Fruit fly (Drosophila melanogaster): ENCODE results near the gene TfIIA-L.

TfIIA-L gene

dm6 chr3R:27217465-27218059 is 33.4 kb upstream of the TfIIA-L start:
- TF ChIP-seq fd102C (GFP tag; optimal IDR thresholded peaks at IDR 0.05) (no peak), hb (GFP tag; IDR thresholded peaks at IDR 0.05; ENCODE audit: partially characterized antibody) (no peak), lola (GFP tag; optimal IDR thresholded peaks at IDR 0.05) (peak in 1 of 3 experiments; percentile 55), CG9727 (GFP tag; optimal IDR thresholded peaks at IDR 0.05) (no peak), seq (GFP tag; IDR thresholded peaks at IDR 0.05) (no peak), CG13775 (GFP tag; optimal IDR thresholded peaks at IDR 0.05) (no peak), CG18262 (tag; optimal IDR thresholded peaks at IDR 0.05) (peak; percentile 47), row (GFP tag; IDR thresholded peaks at IDR 0.05) (peak; percentile 46; the same call in 2 of the 3 replicates), Meics (GFP tag; optimal IDR thresholded peaks at IDR 0.05) (no peak), da (GFP tag; optimal IDR thresholded peaks at IDR 0.05) (no peak), pnt (GFP tag; optimal IDR thresholded peaks at IDR 0.05) (no peak), Jarid2 (GFP tag; optimal IDR thresholded peaks at IDR 0.05) (no peak), fd96Cb (tag; optimal IDR thresholded peaks at IDR 0.05) (peak; percentile 20), h (optimal IDR thresholded peaks at IDR 0.05) (no peak), D19A (tag; optimal IDR thresholded peaks at IDR 0.05) (peak; percentile 21), psq (GFP tag; optimal IDR thresholded peaks at IDR 0.05) (no peak), CG30020 (tag; optimal IDR thresholded peaks at IDR 0.05) (no peak), CG15479 (GFP tag; optimal IDR thresholded peaks at IDR 0.05) (no peak), CG12391 (tag; optimal IDR thresholded peaks at IDR 0.05) (no peak), CG2678 (tag; optimal IDR thresholded peaks at IDR 0.05) (peak; percentile 17), Eip74EF (GFP tag; optimal IDR thresholded peaks at IDR 0.05) (no peak), Blimp-1 (GFP tag; optimal IDR thresholded peaks at IDR 0.05) (peak; percentile 22), CG2712 (tag; optimal IDR thresholded peaks at IDR 0.05) (peak; percentile 50), CG5953 (GFP tag; IDR thresholded peaks at IDR 0.05) (no peak), CG10565 (GFP tag; optimal IDR thresholded peaks at IDR 0.05) (no peak), otp (GFP tag; IDR thresholded peaks at IDR 0.05) (no peak), CG14710 (tag; optimal IDR thresholded peaks at IDR 0.05) (peak; percentile 17), gem (tag; optimal IDR thresholded peaks at IDR 0.05) (peak; percentile 39), sens-2 (GFP tag; IDR thresholded peaks at IDR 0.05) (no peak), ssp (GFP tag; IDR thresholded peaks at IDR 0.05) (no peak), br (optimal IDR thresholded peaks at IDR 0.05) (no peak), Xrp1 (GFP tag; IDR thresholded peaks at IDR 0.05) (peak; percentile 18; the same call in 1 of the 2 replicates), D19B (GFP tag; optimal IDR thresholded peaks at IDR 0.05) (peak; percentile 49), CG10147 (GFP tag; optimal IDR thresholded peaks at IDR 0.05) (no peak), nmo (GFP tag; optimal IDR thresholded peaks at IDR 0.05) (peak; percentile 36), CG8388 (GFP tag; optimal IDR thresholded peaks at IDR 0.05) (peak; percentile 6), CG33213 (GFP tag; optimal IDR thresholded peaks at IDR 0.05) (no peak), CG15073 (GFP tag; optimal IDR thresholded peaks at IDR 0.05) (no peak), CG1647 (GFP tag; optimal IDR thresholded peaks at IDR 0.05) (no peak), CG10979 (tag; optimal IDR thresholded peaks at IDR 0.05) (peak; percentile 55), zen2 (GFP tag; IDR thresholded peaks at IDR 0.05; ENCODE audit: partially characterized antibody) (no peak), nom (GFP tag; optimal IDR thresholded peaks at IDR 0.05) (peak; percentile 45), bsh (GFP tag; optimal IDR thresholded peaks at IDR 0.05) (peak; percentile 45 to 54), mam (GFP tag; optimal IDR thresholded peaks at IDR 0.05) (no peak), CG8290 (GFP tag; optimal IDR thresholded peaks at IDR 0.05) (no peak), CG8290 (tag; optimal IDR thresholded peaks at IDR 0.05) (no peak), CG11504 (tag; optimal IDR thresholded peaks at IDR 0.05) (peak; percentile 4), crc (GFP tag; optimal IDR thresholded peaks at IDR 0.05) (no peak), trh (GFP tag; optimal IDR thresholded peaks at IDR 0.05) (no peak), CG5180 (GFP tag; optimal IDR thresholded peaks at IDR 0.05) (peak; percentile 41)

All from whole organism, embryonic.